Fruit fly (Drosophila melanogaster): ENCODE results near the gene CG12375.

CG12375 gene

dm6 chr2L:8148514-8149085 is 21.9 kb upstream of the CG12375 start (continued):
- TF ChIP-seq Deaf1 (tag; optimal IDR thresholded peaks at IDR 0.05) (peak; percentile 74), vnd (GFP tag; IDR thresholded peaks at IDR 0.05; ENCODE audit: partially characterized antibody) (no peak), D19A (tag; optimal IDR thresholded peaks at IDR 0.05) (no peak), CG31441 (GFP tag; IDR thresholded peaks at IDR 0.05) (no peak), mirr (GFP tag; optimal IDR thresholded peaks at IDR 0.05) (no peak), CG10321 (GFP tag; IDR thresholded peaks at IDR 0.05) (no peak), usp (GFP tag; optimal IDR thresholded peaks at IDR 0.05) (no peak), Chrac-16 (GFP tag; optimal IDR thresholded peaks at IDR 0.05) (no peak), crol (GFP tag; IDR thresholded peaks at IDR 0.05) (no peak), oc (tag; optimal IDR thresholded peaks at IDR 0.05) (peak; percentile 29), Fer2 (tag; optimal IDR thresholded peaks at IDR 0.05) (no peak), CG18262 (tag; optimal IDR thresholded peaks at IDR 0.05) (no peak), CG18619 (GFP tag; optimal IDR thresholded peaks at IDR 0.05) (no peak), CG4617 (GFP tag; optimal IDR thresholded peaks at IDR 0.05; ENCODE audit: borderline replicate concordance) (no peak), CG34422 (GFP tag; IDR thresholded peaks at IDR 0.05) (no peak), Doc3 (GFP tag; IDR thresholded peaks at IDR 0.05; ENCODE audit: partially characterized antibody) (no peak), CG2129 (GFP tag; IDR thresholded peaks at IDR 0.05; ENCODE audit: partially characterized antibody) (no peak), ken (GFP tag; IDR thresholded peaks at IDR 0.05) (no peak), CG11456 (GFP tag; IDR thresholded peaks at IDR 0.05) (no peak), Hr39 (optimal IDR thresholded peaks at IDR 0.05) (no peak), CG13287 (GFP tag; IDR thresholded peaks at IDR 0.05; ENCODE audit: partially characterized antibody) (0 out of 2 replicates have a peak, but pooled peaks have one; percentile 11), CG7556 (GFP tag; optimal IDR thresholded peaks at IDR 0.05) (no peak), Asciz (GFP tag; optimal IDR thresholded peaks at IDR 0.05) (no peak), eyg (GFP tag; optimal IDR thresholded peaks at IDR 0.05) (no peak), stc (GFP tag; IDR thresholded peaks at IDR 0.05) (no peak), Lpt (GFP tag; optimal IDR thresholded peaks at IDR 0.05) (no peak), pros (GFP tag; optimal IDR thresholded peaks at IDR 0.05) (no peak), CG32767 (GFP tag; IDR thresholded peaks at IDR 0.05) (no peak), HLH54F (GFP tag; optimal IDR thresholded peaks at IDR 0.05) (no peak), Med (GFP tag) (peak; percentile 77), HHEX (GFP tag; optimal IDR thresholded peaks at IDR 0.05) (no peak), tin (GFP tag; optimal IDR thresholded peaks at IDR 0.05) (no peak), mam (GFP tag; optimal IDR thresholded peaks at IDR 0.05) (no peak), CG6765 (GFP tag; optimal IDR thresholded peaks at IDR 0.05) (no peak), dimm (GFP tag; IDR thresholded peaks at IDR 0.05) (no peak), odd (GFP tag; optimal IDR thresholded peaks at IDR 0.05) (no peak), Atf6 (GFP tag; IDR thresholded peaks at IDR 0.05) (peak; percentile 13; the same call in 1 of the 2 replicates), CG8290 (GFP tag; optimal IDR thresholded peaks at IDR 0.05) (peak; percentile 6), CG8290 (tag; optimal IDR thresholded peaks at IDR 0.05) (peak in 1 of 2 experiments; percentile 47), Six4 (GFP tag; optimal IDR thresholded peaks at IDR 0.05) (no peak), CG10431 (GFP tag; optimal IDR thresholded peaks at IDR 0.05) (no peak), Xrp1 (GFP tag; IDR thresholded peaks at IDR 0.05) (no peak), phol (tag; optimal IDR thresholded peaks at IDR 0.05) (no peak)
